Fruit fly (Drosophila melanogaster): ENCODE data around the gene Pde1c.
A peak's percentile ranks its signal among the peaks of the same experiment; 100 is the strongest.

Pde1c gene

DNA sequence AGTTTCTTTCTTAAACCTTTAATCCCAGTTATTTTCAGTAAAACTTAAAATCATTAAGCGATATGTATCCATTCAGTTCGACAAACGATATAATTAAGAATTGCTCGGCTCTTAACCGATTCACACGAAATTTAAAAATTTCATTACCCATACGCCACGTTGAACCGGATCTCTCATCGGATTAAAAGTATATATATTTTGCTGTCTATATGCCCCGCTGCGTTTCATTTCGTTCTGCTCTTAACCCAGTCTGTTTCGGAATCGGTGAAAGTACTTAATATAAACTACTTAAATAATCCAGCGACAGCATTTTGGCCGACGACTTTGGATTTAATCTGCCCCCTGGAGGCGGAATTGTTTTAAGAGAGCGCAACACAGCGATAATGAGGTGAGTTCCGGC, 75.2 kb downstream of the Pde1c start, which contains the start of gene CG42751:
CG42751 (plus strand) TSS at position 301 of the 400 bp plus-strand sequence.
- no peak for TF ChIP-seq noc (tag; optimal IDR thresholded peaks at IDR 0.05)

DNA sequence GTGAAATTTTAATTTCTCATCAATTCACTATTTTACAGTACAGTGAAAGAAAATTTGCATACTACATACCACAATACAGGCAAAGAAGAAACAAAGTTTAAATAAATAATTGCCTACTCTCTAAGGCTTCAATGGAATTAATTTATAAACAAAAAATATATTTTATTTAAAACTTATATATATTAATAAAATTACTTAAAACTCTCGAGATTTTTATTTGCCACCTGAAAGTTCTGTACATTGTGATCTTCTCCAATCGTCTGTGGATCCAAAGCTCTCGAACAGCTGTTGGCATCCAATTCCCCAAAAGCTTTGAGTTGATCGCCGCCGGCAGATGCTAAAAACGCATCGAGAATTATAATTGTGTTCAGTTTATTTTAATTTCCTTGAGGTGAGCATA, 78.7 kb downstream of the Pde1c start, which contains the start of gene Mal-B2:
Mal-B2 (plus strand) TSS at position 301 of the 400 bp plus-strand sequence.
- no peak for TF ChIP-seq noc (tag; optimal IDR thresholded peaks at IDR 0.05)

DNA sequence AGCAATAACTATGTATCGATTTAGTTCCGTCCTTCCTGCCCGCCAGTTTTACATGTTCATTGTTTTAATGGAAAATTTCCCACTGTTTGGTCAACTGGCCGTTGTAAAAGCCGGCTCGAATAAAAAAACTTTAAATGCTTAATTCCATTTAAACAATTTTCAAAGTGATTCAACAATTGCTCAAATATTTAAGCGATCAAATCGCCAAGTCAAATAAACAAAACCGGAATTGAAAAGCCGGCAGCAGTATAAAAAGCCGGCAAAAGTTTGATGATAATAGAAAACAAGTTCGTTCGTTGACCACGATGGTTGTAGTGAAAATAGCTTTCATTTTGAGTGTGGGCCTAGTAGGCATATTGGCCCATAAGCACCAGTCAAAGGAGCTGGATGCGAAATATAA, 81.4 kb downstream of the Pde1c start, which contains the start of gene Mal-B1:
Mal-B1 (plus strand) TSS at position 301 of the 400 bp plus-strand sequence.
- TF ChIP-seq noc (tag; optimal IDR thresholded peaks at IDR 0.05): no peak

DNA sequence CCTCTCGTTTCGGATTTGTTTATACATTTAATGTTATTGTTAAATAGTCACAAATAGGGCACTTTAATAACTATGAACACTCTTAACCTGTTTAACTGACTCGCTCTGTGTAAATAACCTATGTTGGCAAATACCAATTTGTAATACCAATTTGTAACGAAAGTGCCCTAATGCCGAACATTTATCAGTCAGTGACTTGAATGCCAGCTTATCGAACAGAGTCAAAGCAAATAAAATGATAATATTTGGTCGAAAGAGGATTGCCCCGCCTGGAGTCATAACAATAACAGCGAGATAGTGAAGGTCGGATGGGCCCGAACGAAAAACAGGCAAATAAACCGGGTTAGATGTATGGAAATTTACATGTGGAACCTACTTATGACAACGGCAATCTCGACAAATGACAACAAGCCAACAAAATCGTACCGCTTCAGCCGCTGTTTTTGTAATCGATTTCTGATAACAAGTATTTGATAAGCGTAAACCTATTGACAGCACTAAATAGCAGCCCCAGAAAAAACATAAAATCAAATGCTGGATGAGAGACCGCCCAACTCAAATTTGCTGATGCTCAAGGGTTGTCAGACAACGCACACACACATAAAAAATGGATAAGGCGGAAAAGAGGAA, 83.1 kb downstream of the Pde1c start:
- no peak for TF ChIP-seq noc (tag; optimal IDR thresholded peaks at IDR 0.05)

DNA sequence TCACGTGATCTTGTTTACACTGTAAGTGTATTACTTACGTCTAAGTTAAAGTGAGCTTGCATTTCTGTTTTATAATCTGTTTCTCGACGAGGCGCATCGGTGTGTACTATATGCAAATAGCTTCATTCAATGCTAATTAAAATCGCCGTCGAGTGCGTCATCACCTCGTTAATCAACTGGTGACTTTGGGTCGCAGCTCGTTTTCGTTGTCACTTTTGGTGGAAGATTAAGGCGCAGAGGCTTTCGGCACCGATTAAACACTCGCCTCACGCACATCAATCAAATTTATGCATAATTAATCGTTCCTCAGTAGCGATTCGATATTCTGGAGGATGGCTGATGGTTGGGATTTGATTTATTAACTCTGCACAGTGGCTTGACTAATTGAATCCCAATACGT, 84.1 kb downstream of the Pde1c start:
- TF ChIP-seq noc (tag; optimal IDR thresholded peaks at IDR 0.05): peak; percentile 41

DNA sequence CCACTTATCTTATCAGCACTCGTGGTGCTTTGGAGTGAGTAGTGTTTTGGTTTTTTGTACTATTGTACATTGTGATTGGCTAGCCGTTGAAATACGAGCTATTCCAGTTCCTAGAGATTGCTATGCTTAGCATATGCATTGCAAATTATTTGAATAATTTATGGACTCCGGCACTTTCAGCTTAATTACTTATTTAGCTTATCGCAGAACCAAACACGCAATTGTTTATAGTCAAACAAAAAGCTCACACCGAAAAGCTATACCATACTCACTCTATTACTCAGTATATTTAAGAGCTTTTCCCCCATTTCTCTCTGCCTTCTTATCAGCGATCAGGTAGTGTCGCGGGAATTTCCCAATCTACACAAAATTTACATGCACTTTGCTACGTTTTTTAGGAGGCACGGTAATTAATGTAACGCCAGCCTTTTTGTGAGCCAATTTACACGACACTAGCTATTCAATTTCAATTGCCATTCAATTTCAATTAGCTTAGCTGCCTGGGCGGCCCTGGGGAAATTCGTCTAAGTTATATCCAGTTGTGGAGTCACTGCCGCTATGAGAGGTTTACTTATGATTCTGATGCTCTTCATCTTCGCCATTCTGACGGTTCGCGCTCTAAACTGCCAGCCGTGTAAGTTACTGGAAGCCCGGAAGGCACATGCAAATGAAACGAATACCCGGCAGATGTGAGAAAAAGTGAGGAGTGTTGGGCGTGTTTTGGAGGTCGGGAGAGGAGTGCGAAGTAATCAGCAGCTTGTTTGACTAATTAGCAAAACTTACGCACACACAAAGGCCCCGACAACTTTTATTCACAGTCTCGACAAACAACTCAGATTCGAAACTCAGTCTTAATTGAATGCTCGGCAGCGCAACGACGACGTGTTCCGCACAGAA, 85.8 kb downstream of the Pde1c start, which contains the start of the genes CG44008, CG14933, CG46426 and CG42486:
CG44008 (minus strand) TSS at position 155 of the 897 bp plus-strand sequence.
CG14933 (plus strand) TSS at position 538 of the 897 bp plus-strand sequence.
CG46426 (plus strand) TSS at position 538 of the 897 bp plus-strand sequence.
CG42486 (plus strand) TSS at position 847 of the 897 bp plus-strand sequence.
- peak; percentile 19 for TF ChIP-seq noc (tag; optimal IDR thresholded peaks at IDR 0.05)

DNA sequence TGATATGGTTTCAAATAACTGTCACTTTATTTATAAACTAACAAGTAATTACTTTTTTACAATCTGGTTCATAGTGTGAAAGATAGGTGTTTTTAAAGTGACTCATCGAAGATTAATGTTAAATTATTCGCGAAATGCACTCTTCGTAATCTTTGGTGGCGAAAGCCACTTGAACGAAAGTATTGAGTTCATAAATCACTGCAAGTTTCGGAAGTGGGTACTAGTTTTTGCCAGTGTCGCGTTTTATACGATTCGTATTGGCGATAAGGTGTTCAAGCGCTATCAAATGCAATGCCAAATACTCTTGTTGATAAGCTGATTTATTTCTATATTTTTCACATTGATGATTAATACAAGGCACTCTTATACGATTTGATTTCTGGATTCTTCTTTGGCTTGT, 86.8 kb downstream of the Pde1c start:
- TF ChIP-seq noc (tag; optimal IDR thresholded peaks at IDR 0.05): peak; percentile 66

DNA sequence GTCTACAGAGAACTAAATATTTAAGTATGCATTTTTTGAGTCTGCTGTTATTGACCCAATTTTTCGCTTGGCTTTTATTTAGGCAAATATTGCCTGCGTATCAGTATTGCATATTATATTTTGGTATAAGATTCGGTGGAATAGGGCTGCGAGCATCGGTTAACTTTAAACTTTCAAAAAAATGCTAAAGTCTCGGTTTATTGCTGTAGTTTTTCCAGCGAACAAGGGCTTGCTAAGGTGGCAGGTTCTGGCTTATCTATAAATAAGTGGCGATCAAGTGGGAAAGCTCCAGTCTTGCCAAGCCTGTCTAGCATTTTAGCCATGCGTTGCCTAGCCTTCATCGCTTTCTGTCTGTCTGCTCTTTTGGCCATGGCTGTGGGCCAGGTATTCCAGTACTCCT, 88.0 kb downstream of the Pde1c start, which contains the start of gene CG31704:
CG31704 (plus strand) TSS at position 301 of the 400 bp plus-strand sequence.
- no peak for TF ChIP-seq noc (tag; optimal IDR thresholded peaks at IDR 0.05)

DNA sequence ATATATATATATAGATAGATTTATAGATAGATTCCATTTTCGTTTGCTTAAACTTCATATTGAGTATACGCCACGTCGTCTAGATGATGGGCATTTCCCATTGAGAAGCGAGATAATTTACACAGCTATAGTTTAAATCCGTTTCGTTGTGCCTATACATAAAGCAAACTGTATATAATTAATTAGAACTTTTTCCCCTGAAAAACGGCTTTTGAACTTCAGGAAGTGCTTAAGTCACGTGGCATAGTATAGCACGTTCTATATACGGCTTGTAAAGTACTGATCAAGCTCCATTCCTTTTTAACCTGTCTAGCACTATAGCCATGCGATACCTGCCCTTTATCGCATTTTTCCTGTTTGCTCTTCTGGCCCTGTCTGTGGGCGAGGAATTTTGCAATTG, 88.8 kb downstream of the Pde1c start, which contains the start of gene Sfp33A3:
Sfp33A3 (plus strand) TSS at position 301 of the 400 bp plus-strand sequence.
- TF ChIP-seq noc (tag; optimal IDR thresholded peaks at IDR 0.05): no peak

DNA sequence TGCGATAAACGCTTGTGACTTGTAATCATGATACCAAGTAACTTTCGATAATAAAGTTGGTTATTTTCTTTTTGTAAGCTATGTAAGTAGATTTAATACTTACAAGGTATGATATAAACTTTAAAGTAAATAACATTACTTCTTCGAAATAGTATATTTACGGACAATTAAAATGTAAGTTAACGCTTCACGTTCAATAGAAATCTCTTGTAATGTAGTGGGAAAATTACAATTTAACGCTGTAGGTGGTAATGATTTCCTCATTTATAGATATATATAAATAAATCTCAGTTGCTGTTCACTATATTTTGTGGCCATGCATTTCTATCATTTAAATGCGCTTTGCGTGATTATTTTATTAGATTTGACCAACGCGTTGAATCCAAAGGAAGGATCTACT, 91.0 kb downstream of the Pde1c start, which contains the start of gene Sfp33A2:
Sfp33A2 (plus strand) TSS at position 301 of the 400 bp plus-strand sequence.
- no peak for TF ChIP-seq noc (tag; optimal IDR thresholded peaks at IDR 0.05)

DNA sequence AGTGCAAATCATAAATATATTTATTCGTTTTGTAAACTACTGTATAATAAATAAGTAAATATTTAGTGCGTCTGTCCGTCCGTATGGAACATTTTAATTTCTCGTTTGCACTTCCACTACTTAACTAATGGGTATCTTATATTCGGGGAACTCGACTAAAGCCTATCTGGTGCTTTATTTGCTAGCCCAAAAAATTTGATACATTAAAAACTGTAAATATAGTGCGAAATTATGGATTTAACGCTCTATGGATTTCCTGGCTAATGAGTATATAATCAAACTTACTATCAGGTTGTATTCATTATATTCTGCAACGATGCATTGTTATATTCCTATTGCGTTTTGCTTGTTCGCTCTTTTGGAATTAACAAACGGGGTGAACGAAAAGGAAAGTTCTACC, 91.4 kb downstream of the Pde1c start, which contains the start of gene Sfp33A4:
Sfp33A4 (plus strand) TSS at position 301 of the 400 bp plus-strand sequence.
- TF ChIP-seq noc (tag; optimal IDR thresholded peaks at IDR 0.05): no peak

DNA sequence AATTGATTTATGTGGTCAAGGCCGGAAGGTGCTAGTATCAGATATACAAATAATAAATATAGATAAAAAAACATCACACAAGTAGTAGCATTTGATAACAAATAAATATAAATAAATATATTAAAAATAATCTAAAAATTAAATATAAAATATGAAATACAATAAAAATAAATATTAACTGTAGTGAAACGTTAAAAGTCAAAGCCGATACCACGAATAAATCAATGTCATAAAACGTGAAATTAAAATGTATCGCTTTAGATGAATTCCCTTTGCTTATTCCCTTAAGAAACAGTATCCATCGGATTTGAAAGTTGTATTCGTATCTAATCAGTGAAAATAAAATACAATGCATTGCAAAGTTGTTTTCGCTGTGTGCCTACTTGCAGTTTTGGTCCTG, 94.1 kb downstream of the Pde1c start, which contains the start of gene CG45012:
CG45012 (plus strand) TSS at position 301 of the 400 bp plus-strand sequence.
- TF ChIP-seq noc (tag; optimal IDR thresholded peaks at IDR 0.05): no peak

DNA sequence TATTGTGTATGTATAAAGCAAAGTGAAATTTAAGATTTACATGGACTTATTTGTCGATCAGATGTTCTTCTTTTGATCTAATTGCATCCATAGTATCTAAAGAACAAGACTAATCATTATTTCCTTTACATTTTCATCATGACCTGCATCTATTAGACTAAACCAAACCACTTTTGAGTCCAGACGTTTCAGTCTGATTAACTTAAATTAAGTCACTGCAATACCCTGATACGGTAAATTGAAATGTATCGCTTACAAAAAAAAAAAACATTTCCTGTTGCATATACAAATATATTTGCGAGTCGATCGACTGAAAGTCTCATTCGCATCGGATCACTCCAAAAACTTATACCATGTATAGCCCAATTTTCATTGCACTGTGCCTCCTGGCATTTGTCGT, 94.6 kb downstream of the Pde1c start, which contains the start of gene CG45011:
CG45011 (plus strand) TSS at position 301 of the 400 bp plus-strand sequence.
- no peak for TF ChIP-seq noc (tag; optimal IDR thresholded peaks at IDR 0.05)

DNA sequence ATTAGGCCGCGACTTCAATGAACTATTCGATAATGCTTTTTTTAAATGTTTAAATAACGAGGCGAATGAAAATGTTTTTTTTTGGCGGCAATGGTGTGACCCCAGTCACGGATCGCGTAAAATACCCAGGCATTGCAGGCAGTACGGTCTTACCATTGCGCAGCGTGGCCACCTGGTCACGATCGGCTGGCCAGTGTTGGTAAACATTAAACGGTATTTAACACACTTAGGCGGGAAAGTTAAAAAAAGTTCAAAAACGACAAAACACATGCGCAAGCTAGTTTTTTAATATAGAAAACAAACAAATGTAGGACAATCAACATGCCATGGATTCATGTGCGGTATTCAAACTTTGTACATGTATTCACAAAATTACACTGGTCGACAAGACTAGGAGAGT, 99.1 kb downstream of the Pde1c start, which contains the start of gene esc:
esc (minus strand) TSS at position 129 of the 400 bp plus-strand sequence.
- TF ChIP-seq noc (tag; optimal IDR thresholded peaks at IDR 0.05): no peak

DNA sequence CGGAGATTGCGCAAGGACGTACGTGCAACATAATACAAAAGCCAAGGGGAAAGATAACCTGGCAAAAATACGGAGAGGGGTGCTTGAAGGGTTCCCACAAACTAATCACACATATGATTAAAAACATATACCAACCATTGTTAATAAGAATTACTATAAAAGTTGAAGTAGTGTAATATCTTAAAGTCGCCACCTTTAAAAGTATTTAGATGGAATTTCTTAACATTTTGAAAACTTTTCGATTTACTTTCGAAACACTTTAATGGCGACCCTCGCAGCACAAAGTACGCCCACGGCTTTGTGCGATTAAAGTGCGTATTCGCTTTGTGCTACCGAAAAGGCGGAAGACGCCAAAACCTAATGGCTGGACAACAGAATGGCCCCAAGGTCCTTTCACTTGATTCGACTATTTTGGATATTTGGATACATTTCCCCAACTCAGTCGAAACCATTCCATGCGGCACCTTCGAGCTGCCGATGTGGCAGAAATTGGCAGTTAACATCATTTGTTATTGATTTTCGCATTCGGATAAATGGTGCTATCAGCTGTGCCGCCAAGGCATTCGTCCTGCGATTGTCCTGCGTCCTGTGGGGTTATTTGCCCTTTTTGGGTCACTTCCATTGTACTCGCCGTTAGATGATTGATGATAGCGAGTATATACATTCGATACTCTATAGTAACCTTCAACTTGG, 104.8 kb downstream of the Pde1c start:
- TF ChIP-seq noc (tag; optimal IDR thresholded peaks at IDR 0.05): no peak
